Fruit fly (Drosophila melanogaster) whole organism, larva: ENCODE results near the gene hbt.

ENCODE experiments used
- noc ChIP-seq: fragments of 200-800 bp; sonication (Bioruptor generic); optimal IDR thresholded peaks from 3 replicates; lab custom pipeline; 2019; ENCODE audit warnings: missing biosample characterization, mild to moderate bottlenecking, missing genetic modification characterization, moderate library complexity

The hbt gene

DNA sequence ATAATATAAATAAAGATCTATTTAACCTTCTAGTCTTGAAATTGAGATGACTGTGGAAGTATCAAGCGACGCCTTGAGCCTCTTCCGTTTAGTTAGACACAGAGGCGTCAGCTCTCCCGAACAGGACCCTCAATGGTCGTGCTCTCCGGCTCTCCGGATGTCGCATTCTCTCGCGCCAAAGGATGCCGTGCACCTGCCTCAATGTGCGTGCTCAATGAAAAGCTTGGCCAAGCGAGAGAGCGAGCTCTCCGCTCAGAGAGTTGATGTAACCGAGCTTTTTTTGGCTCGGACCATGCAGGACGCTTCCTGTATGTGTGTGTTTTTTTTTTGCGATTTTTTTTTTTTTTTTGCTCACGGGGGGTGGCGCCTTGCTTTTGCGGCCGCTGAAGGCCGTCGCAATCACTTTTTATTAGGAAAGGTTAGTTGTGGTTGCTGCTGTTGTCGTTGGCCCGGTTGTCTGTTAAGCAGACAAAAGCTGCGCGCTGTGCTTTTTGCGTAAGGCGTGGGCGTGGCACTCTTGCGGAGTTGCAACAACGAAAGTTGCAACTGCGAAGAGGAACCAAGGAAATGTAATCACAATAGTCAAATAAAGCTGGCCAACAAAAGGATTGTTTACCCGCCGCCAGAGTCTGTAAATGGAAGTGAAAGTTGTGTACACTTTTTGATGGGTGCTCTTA, 1.1 kb upstream of the hbt start:
- no peak for TF ChIP-seq noc (tag; lab: Kevin White, UChicago)

DNA sequence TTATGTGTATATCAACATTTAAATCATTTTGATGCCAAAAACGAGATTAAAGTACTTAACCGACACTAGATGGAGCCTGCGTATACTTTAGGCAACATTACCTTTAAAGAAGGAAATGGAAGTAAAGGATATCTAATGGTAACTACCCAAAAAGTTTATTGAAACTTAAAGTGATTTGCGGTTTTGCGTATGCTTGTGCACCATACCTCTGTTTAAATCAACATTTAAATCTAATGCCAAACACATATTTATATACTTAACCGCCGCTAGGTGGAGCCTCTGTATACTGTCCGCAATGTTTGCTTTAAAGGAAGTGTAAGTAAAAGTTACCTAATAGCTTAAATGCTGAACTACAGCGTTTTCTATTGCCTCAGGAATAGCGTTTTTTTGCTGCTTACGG, 5.1 kb downstream of the hbt start:
- TF ChIP-seq noc (tag; lab: Kevin White, UChicago): no peak

DNA sequence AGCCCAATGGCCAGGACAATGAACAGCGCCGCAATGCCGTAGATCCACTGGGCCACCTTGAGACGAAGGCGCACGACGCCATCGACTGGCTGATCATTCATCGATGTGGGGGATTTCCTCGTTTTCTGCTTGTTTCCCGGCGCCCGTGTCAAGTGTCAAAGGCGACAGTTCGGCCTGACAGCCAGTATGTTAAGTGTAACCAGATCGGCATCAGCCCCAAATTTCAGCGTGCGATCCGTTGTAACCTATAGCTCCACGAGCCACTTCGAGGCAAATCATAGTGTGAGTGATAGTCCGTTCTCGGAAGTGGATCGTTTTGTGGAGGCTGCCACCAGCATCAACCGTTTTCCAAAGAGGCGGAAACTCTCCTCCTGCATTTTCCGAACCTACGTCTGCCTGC, 24.3 kb downstream of the hbt start, which contains the start of gene CG43779:
TSS of gene CG43779 (minus strand) at position 101 of the 400 bp plus-strand sequence.
- TF ChIP-seq noc (tag; lab: Kevin White, UChicago): no peak

DNA sequence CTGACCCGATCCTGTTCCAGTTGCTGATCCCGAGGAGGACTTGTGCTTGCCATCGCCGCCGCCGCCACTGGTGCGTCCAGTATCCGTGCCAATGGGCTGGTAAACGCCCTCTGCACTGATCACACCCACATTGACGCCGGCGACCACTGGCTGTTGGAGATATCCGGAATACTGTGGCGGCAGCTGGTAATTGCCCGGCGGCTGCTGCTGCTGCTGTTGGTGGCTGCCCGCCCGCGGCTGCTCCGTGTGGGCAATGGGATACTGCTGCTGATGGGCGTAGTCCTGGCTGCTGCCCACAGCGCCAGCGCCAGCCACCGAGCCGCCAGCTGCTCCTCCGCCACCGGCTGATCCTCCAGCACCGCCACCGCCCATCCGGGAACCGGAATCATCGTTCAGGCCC, 25.9 kb downstream of the hbt start:
- TF ChIP-seq noc (tag; lab: Kevin White, UChicago): no peak

dm6 chr2L:13304488-13304887, 26.4 kb downstream of the hbt start, which contains the start of gene CG16825:
CG16825 (plus strand) TSS chr2L:13304788.
- TF ChIP-seq noc (tag; lab: Kevin White, UChicago): no peak

dm6 chr2L:13296703-13297230, 34.2 kb downstream of the hbt start:
- no peak for TF ChIP-seq noc (tag; lab: Kevin White, UChicago)

DNA sequence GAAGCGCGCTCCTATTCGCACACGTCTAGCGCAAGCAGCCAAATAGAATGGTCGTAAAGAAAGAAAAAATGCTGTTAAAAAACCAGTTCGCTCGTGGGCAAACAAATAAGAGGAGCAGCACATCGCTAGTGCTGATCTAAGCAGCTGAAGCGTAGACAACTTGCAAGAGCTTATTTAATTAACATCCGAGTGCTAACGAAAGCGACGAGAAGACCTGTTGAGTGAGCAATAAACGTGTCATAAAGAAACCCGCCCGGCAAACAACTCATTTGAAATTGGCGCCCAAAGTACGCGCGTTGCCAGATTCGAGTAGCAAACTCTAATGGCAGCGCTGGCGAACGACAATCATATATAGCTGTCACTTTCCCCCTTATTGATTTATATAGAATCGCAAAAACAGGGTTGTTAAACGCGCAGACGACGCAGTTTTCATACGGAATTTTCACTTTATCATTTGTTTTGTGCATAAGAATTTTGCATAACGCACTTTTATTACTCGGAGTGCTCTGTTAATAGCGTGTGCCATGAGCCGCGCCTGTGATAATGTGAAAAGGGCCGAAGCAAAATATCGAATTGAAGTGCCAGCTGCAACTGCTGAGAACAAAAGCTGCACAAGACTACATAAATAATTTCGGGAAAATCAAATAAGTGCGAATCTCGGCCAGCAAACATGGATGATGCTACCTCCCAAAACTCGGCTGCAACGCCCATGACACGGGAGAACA, 34.8 kb downstream of the hbt start:
- no peak for TF ChIP-seq noc (tag; lab: Kevin White, UChicago)

DNA sequence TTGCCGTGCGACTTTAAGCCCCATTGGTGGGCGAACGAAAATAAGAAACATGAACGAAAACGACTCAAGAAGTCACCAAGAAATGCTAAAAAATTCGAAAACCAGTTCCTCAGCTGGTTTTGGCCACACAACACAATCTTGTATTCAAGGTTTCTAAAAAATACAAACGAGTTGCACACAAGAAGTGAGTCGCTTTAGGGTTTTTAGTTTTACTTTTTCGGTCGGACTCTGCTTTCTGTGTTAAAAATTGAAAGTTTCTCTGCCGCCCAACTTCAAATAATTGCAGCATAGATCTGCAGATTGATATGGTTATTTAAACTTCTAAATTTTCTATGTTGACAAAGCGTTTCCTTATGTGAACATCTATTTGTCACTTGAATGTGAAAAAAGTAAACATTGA, 38.3 kb downstream of the hbt start, which contains the start of gene CG16824:
TSS of gene CG16824 (plus strand) at position 384 of the 400 bp plus-strand sequence.
- no peak for TF ChIP-seq noc (tag; lab: Kevin White, UChicago)

DNA sequence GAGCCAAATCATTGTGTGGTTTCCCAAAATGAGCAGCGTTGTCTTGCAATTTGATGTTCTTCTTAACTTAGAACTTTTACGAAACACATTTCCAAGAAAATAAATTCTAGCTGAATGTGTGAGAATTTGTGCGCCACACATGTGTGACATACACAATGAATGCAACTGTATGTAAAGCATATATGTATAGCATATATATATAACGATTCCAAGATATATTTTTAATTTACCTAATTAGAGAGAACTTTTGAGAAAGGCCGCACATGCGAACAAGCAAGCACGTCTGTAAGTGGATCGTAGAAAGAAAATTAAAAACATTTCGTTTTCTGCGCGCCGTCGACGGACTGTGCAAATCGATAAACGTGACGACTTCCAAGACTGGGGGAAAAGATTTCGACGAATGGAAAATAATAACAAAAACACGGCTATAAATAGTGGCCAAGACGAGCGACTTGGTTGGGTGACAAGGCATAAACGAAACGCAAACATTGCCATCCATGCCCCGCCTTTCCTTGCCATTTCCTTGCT, 38.9 kb downstream of the hbt start:
- TF ChIP-seq noc (tag; lab: Kevin White, UChicago): no peak

DNA sequence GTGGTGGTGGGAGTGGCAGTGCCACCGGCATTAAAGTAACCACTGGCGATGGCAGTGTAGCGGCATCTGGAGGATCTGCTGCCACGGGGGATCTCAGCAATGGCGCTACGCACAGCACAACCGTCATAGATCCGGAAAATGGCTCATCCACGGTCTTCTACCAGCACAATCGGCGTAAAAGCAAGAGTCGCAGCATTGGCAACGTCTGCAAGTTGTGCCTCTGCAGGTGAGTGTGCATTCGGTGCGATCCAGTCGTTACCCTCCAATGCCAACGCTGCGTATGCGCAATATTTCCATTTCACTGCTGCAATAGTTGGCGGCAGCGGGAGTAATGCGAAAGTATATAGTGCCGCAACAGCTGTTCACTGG, 39.9 kb downstream of the hbt start:
- TF ChIP-seq noc (tag; lab: Kevin White, UChicago): no peak

DNA sequence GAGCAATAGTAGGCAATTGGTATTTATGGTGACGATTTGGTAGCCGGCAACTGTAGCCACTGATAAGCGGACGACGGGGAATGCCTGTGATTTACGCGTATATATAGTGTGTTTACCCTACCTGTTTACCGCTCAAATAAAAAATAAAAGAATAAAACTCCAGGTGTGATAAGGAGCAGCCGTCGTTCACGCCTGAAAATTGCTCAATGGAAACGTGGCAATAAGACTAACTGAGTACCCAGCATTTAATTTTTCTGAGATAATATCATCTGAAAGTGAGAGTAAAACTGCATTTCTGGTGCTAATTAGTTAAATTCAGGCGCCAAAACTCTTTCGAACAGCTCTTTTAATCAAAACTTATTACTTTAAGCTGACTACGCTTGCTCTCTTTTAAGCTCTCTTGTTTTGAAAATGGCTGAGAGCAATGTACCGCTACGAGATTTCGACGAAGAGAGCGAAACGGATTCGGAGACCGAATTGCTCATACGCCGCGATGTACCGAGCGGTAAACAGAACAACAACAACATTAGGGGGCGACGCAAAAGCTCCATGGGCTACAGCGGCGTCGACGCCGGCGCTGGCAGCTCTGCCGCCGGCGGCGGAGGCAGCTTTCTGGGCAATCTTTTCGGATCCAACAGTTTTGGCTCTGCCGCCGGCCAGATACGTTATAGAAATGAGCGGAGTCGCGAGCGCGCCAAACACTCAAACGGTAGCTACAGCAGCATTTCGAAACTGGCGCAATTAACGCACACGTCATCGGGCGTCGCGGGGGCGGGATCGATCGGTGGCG, 40.5 kb downstream of the hbt start:
- peak; percentile 93 for TF ChIP-seq noc (tag; lab: Kevin White, UChicago)

DNA sequence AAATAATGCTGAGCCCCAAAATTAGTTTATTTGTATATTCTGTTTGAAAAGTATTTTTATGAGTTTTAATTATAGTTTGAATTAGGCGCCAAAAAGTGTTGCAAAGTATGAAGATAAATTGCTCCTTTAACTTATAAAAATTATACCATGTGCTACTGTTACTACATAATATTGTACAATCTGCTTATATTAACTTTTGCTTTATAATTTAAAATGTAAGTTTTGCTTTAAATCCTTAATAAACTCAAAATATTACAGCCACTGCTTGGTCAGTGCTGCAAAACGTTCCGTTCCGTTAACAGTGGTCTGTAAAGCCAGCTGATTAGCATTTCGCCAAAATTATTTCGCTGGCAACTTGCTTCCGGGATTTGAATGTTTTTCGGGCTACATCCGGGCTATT, 41.2 kb downstream of the hbt start, which contains the start of gene CG31729:
TSS of gene CG31729 (plus strand) at position 309 of the 400 bp plus-strand sequence.
- no peak for TF ChIP-seq noc (tag; lab: Kevin White, UChicago)

DNA sequence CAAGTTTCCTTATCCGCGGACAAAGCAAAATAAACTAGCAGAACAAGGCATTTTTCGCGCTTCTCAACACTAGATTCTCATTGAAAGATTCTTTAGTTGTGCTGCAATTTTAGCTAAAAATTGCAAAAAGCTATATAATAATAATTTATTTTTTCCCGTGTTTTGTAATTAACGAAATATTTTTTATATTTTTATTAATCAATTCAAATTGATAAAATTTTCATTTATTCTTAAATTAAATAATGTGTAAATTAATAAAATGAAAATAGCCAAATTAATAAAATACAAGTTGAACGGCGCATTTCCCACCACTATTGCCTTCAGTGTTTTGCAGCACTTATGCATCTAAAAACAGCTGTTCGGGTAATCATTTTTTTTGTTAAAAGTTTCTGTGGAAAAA, 44.5 kb downstream of the hbt start, which contains the start of the genes Drep4 and Uvrag:
TSS of gene Drep4 (minus strand) at position 7 of the 400 bp plus-strand sequence.
TSS of gene Uvrag (plus strand) at position 322 of the 400 bp plus-strand sequence.
- no peak for TF ChIP-seq noc (tag; lab: Kevin White, UChicago)

- no peak for TF ChIP-seq noc (tag; lab: Kevin White, UChicago)
Observed at dm6 chr2L:13285791-13286190, 45.1 kb downstream of the hbt start.

dm6 chr2L:13272541-13272940, 58.4 kb downstream of the hbt start:
- no peak for TF ChIP-seq noc (tag; lab: Kevin White, UChicago)
